Worm (Caenorhabditis elegans) whole organism, late embryonic: ENCODE measurements around the gene Y50D7A.3.

Experiments used
- F13H6.1 ChIP-seq: sonication (generic microtip); optimal IDR thresholded peaks from 2 replicates; lab custom pipeline; 2016; ENCODE audit warnings: missing genetic modification characterization, missing compliant biosample characterization
- K02D7.2 ChIP-seq: sonication (generic microtip); optimal IDR thresholded peaks from 2 replicates; lab custom pipeline; 2017; ENCODE audit warnings: mild to moderate bottlenecking, missing genetic modification characterization, missing compliant biosample characterization
- K09A11.1 ChIP-seq: sonication (generic microtip); optimal IDR thresholded peaks from 2 replicates; lab custom pipeline; 2017; ENCODE audit warnings: antibody characterized with exemption, mild to moderate bottlenecking, missing genetic modification characterization, missing compliant biosample characterization; ENCODE audit not compliant: insufficient read depth
- ceh-14 ChIP-seq: sonication (generic microtip); optimal IDR thresholded peaks from 2 replicates; lab custom pipeline; 2016; ENCODE audit warnings: missing genotype, missing genetic modification characterization, missing compliant biosample characterization
- ceh-18 ChIP-seq: sonication (generic microtip); optimal IDR thresholded peaks from 2 replicates; lab custom pipeline; 2016; ENCODE audit warnings: missing genetic modification characterization, missing compliant biosample characterization
- ceh-2 ChIP-seq: sonication (generic microtip); optimal IDR thresholded peaks from 2 replicates; lab custom pipeline; 2016; ENCODE audit warnings: missing genotype, missing genetic modification characterization, missing compliant biosample characterization
- ceh-22 ChIP-seq: sonication (generic microtip); optimal IDR thresholded peaks from 2 replicates; lab custom pipeline; 2017; ENCODE audit warnings: missing biosample characterization, missing genetic modification characterization
- ceh-24 ChIP-seq: sonication (generic microtip); optimal IDR thresholded peaks from 2 replicates; lab custom pipeline; 2016; ENCODE audit warnings: mild to moderate bottlenecking, missing genetic modification characterization, missing compliant biosample characterization
- ceh-30 ChIP-seq: fragments of 150-350 bp; optimal IDR thresholded peaks from 2 replicates; lab custom pipeline; 2014; ENCODE audit warnings: missing biosample characterization, missing genetic modification characterization
- ceh-34 ChIP-seq: sonication (generic microtip); optimal IDR thresholded peaks from 2 replicates; lab custom pipeline; 2016; ENCODE audit warnings: mild to moderate bottlenecking, missing genetic modification characterization, missing compliant biosample characterization
- ceh-45 ChIP-seq: fragments of 200-800 bp; sonication (Bioruptor generic); IDR thresholded peaks from 2 replicates; pipeline ENCODE4 v1.3.6; 2022; ENCODE audit warnings: missing genetic modification reagents, missing genetic modification characterization, missing compliant biosample characterization
- ceh-9 ChIP-seq: sonication (generic microtip); optimal IDR thresholded peaks from 2 replicates; lab custom pipeline; 2016; ENCODE audit warnings: mild to moderate bottlenecking, missing genetic modification characterization, inconsistent platforms, missing compliant biosample characterization
- dmd-4 ChIP-seq: sonication (generic microtip); optimal IDR thresholded peaks from 2 replicates; lab custom pipeline; 2016; ENCODE audit warnings: borderline replicate concordance, missing genetic modification characterization, missing compliant biosample characterization
- dve-1 ChIP-seq: sonication (generic microtip); optimal IDR thresholded peaks from 2 replicates; lab custom pipeline; 2017; ENCODE audit warnings: antibody characterized with exemption, mild to moderate bottlenecking, missing genetic modification characterization, missing compliant biosample characterization
- elt-2 ChIP-seq: sonication (generic microtip); optimal IDR thresholded peaks from 2 replicates; lab custom pipeline; 2016; ENCODE audit warnings: missing genetic modification reagents, missing genetic modification characterization, missing compliant biosample characterization
- elt-4 ChIP-seq: sonication (generic microtip); optimal IDR thresholded peaks from 2 replicates; lab custom pipeline; 2016; ENCODE audit warnings: missing genetic modification characterization, missing compliant biosample characterization
- ets-4 ChIP-seq: sonication (generic microtip); optimal IDR thresholded peaks from 2 replicates; lab custom pipeline; 2016; ENCODE audit warnings: missing genetic modification characterization, missing compliant biosample characterization
- eyg-1 ChIP-seq: sonication (generic microtip); optimal IDR thresholded peaks from 2 replicates; lab custom pipeline; 2016; ENCODE audit warnings: missing genotype, missing genetic modification characterization, missing compliant biosample characterization
- fax-1 ChIP-seq: sonication (generic microtip); optimal IDR thresholded peaks from 2 replicates; lab custom pipeline; 2016; ENCODE audit warnings: missing genotype, missing genetic modification characterization, missing compliant biosample characterization
- fkh-10 ChIP-seq: fragments of 150-350 bp; optimal IDR thresholded peaks from 2 replicates; lab custom pipeline; 2014; ENCODE audit warnings: missing biosample characterization, missing genetic modification reagents, missing genetic modification characterization
- fkh-6 ChIP-seq: sonication (generic microtip); optimal IDR thresholded peaks from 2 replicates; lab custom pipeline; 2016; ENCODE audit warnings: missing genetic modification characterization, missing compliant biosample characterization
- hlh-6 ChIP-seq: sonication (generic microtip); optimal IDR thresholded peaks from 2 replicates; lab custom pipeline; 2016; ENCODE audit warnings: missing genotype, missing genetic modification characterization, missing compliant biosample characterization
- hlh-8 ChIP-seq: sonication (generic microtip); optimal IDR thresholded peaks from 2 replicates; lab custom pipeline; 2016; ENCODE audit warnings: missing genotype, missing genetic modification characterization, missing compliant biosample characterization
- lim-6 ChIP-seq: sonication (generic microtip); optimal IDR thresholded peaks from 2 replicates; lab custom pipeline; 2016; ENCODE audit warnings: missing genetic modification characterization, missing compliant biosample characterization
- lin-11 ChIP-seq: fragments of 200-800 bp; sonication (Bioruptor generic); optimal IDR thresholded peaks from 2 replicates; lab custom pipeline; 2018; ENCODE audit warnings: mild to moderate bottlenecking, missing genetic modification characterization, missing compliant biosample characterization
- madf-2 ChIP-seq: sonication (generic microtip); optimal IDR thresholded peaks from 2 replicates; lab custom pipeline; 2017; ENCODE audit warnings: missing genetic modification characterization, missing compliant biosample characterization
- mec-3 ChIP-seq: sonication (generic microtip); optimal IDR thresholded peaks from 2 replicates; lab custom pipeline; 2016; ENCODE audit warnings: borderline replicate concordance, missing genetic modification characterization, missing compliant biosample characterization
- nhr-11 ChIP-seq: fragments of 150-350 bp; optimal IDR thresholded peaks from 2 replicates; lab custom pipeline; 2014; ENCODE audit warnings: missing biosample characterization, missing genetic modification characterization
- pag-3 ChIP-seq: sonication (generic microtip); optimal IDR thresholded peaks from 2 replicates; lab custom pipeline; 2016; ENCODE audit warnings: missing compliant biosample characterization, missing genetic modification characterization, borderline replicate concordance
- pat-9 ChIP-seq: fragments of 200-800 bp; sonication (Bioruptor generic); optimal IDR thresholded peaks from 2 replicates; lab custom pipeline; 2018; ENCODE audit warnings: mild to moderate bottlenecking, missing genetic modification characterization, moderate library complexity, missing compliant biosample characterization
- pax-1 ChIP-seq: fragments of 150-350 bp; optimal IDR thresholded peaks from 2 replicates; lab custom pipeline; 2014; ENCODE audit warnings: missing biosample characterization, missing genetic modification characterization
- rnt-1 ChIP-seq: sonication (generic microtip); optimal IDR thresholded peaks from 2 replicates; lab custom pipeline; 2016; ENCODE audit warnings: missing genetic modification characterization, missing compliant biosample characterization
- sox-2 ChIP-seq: fragments of 200-800 bp; sonication (Bioruptor generic); IDR thresholded peaks from 2 replicates; pipeline ENCODE4 v1.3.6; 2022; ENCODE audit warnings: missing genetic modification reagents, missing genetic modification characterization, missing compliant biosample characterization
- sox-4 ChIP-seq: sonication (generic microtip); optimal IDR thresholded peaks from 2 replicates; lab custom pipeline; 2017; ENCODE audit warnings: mild to moderate bottlenecking, missing genetic modification characterization, inconsistent platforms, missing compliant biosample characterization
- tbx-7 ChIP-seq: sonication (generic microtip); optimal IDR thresholded peaks from 2 replicates; lab custom pipeline; 2016; ENCODE audit warnings: missing genotype, missing genetic modification characterization, missing compliant biosample characterization
- ttx-3 ChIP-seq: sonication (generic microtip); optimal IDR thresholded peaks from 2 replicates; lab custom pipeline; 2016; ENCODE audit warnings: missing genetic modification reagents, missing genetic modification characterization, missing compliant biosample characterization
- unc-3 ChIP-seq, 2 experiments: fragments of 200-800 bp in 1 of 2; sonication (Bioruptor generic) in 1 of 2; sonication (generic microtip) in 1 of 2; conservative IDR thresholded peaks in 1 of 2; optimal IDR thresholded peaks in 1 of 2; 2 replicates each; pipeline versions ENCODE4 v1.3.6 to Lab custom; 2016 to 2022; ENCODE audit warnings: missing compliant biosample characterization in 2 of 2, missing genetic modification characterization in 2 of 2, missing genetic modification reagents in 1 of 2
- unc-42 ChIP-seq: sonication (generic microtip); optimal IDR thresholded peaks from 2 replicates; lab custom pipeline; 2016; ENCODE audit warnings: missing genotype, missing genetic modification characterization, missing compliant biosample characterization
- unc-55 ChIP-seq: sonication (generic microtip); optimal IDR thresholded peaks from 2 replicates; lab custom pipeline; 2017; ENCODE audit warnings: missing biosample characterization, missing genetic modification reagents, missing genetic modification characterization

Y50D7A.3 gene

DNA sequence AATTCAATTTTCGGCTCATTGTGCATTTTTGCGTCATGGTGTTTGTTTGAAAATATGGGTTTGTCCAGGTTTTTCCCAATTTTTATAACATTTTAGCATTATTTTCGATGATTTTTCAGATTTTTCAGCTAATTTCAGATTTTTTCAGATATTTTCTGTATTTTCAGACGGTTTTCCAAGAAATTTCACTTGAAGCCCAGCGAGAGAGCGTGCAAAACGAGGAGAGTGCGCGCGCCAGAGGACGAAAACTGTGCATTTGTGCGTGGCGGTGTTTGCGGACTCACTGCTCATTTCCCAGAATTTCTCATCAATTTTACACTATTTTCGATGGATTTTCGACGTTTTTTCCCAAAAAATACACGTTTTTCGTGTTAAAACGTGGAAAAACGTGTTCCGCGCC, 19.2 kb upstream of the Y50D7A.3 start:
- TF ChIP-seq dve-1 (tag; lab: Kevin White, UChicago) (no peak), unc-42 (tag; lab: Kevin White, UChicago) (peak; percentile 42), pat-9 (tag; lab: Kevin White, UChicago) (peak; percentile 38), ceh-30 (tag; lab: Kevin White, UChicago) (peak; percentile 15), elt-2 (peak; percentile 32), fkh-6 (no peak), rnt-1 (tag; lab: Kevin White, UChicago) (no peak), pax-1 (tag; lab: Kevin White, UChicago) (no peak), ceh-22 (no peak), ceh-14 (tag; lab: Kevin White, UChicago) (peak; percentile 1)

DNA sequence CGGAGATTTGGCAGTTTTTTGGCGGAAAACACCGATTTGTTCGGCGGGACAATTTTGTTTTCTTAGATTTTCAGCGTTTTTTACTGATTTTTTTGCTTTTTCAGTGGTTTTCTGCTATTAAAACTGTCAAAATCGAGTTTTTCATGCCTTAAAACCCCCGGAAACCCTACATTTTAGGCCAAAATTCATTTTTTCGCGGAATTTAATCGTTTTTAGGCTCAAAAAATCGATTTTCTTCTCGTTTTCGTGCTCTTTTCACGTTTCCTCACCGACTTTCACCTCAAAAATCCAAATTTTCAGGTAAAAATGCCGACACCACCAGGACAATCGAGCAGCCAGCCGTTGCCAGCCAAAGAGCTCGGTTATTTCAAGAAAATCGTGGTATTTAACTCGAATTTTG, 18.8 kb upstream of the Y50D7A.3 start, which contains the start of gene hpo-29:
Gene hpo-29 (plus strand): TSS at position 301 of the 400 bp plus-strand sequence.
- no peak for TF ChIP-seq lim-6 (tag; lab: Kevin White, UChicago)
- TF ChIP-seq elt-2, result no peak
- TF ChIP-seq pag-3 (tag; lab: Kevin White, UChicago), result no peak
- TF ChIP-seq unc-3 (GFP tag; conservative IDR thresholded peaks at IDR 0.05; lab: Robert Waterston, UW), result no peak
- no peak for TF ChIP-seq unc-3 (tag; optimal IDR thresholded peaks at IDR 0.05; lab: Kevin White, UChicago)
- TF ChIP-seq mec-3, result no peak
- no peak for TF ChIP-seq ceh-34 (tag; lab: Kevin White, UChicago)
- TF ChIP-seq F13H6.1 (tag; lab: Kevin White, UChicago), result no peak
- TF ChIP-seq fax-1 (tag; lab: Kevin White, UChicago), result no peak
- TF ChIP-seq unc-42 (tag; lab: Kevin White, UChicago), result no peak
- no peak for TF ChIP-seq hlh-6 (tag; lab: Kevin White, UChicago)
- no peak for TF ChIP-seq ceh-45 (GFP tag; lab: Robert Waterston, UW)
- TF ChIP-seq dmd-4, result no peak
- TF ChIP-seq ceh-24 (tag; lab: Kevin White, UChicago), result no peak
- no peak for TF ChIP-seq ceh-9 (tag; lab: Kevin White, UChicago)

DNA sequence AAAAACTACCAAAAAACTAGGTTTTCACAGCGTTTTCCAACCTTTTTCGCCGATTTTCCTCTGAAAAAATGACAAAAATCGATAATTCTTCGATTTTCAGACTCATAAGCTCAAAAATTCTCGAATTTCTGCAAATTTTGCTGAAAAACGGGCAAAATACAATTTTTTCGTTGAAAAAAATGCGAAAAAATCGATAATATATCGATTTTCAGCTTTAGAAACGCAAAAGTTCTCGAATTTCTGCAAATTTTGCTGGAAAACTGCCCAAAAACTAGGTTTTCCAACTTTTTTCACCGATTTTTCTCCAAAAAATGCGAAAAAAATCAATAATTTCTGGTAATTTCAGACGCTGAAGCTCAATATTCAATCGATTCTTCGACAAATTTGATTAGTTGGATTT, 2.9 kb upstream of the Y50D7A.3 start:
- TF ChIP-seq ttx-3 (no peak), lim-6 (tag; lab: Kevin White, UChicago) (no peak), elt-4 (tag; lab: Kevin White, UChicago) (no peak), hlh-8 (tag; lab: Kevin White, UChicago) (no peak), sox-2 (GFP tag; lab: Robert Waterston, UW) (no peak), ceh-9 (tag; lab: Kevin White, UChicago) (no peak), unc-55 (GFP tag; lab: Kevin White, UChicago) (no peak), mec-3 (no peak), tbx-7 (tag; lab: Kevin White, UChicago) (no peak), eyg-1 (no peak), ceh-18 (no peak), fkh-10 (GFP tag; lab: Kevin White, UChicago) (no peak), madf-2 (tag; lab: Kevin White, UChicago) (no peak), hlh-6 (tag; lab: Kevin White, UChicago) (no peak), ceh-2 (tag; lab: Kevin White, UChicago) (no peak), ets-4 (tag; lab: Kevin White, UChicago) (no peak), ceh-14 (tag; lab: Kevin White, UChicago) (no peak), elt-2 (no peak), dmd-4 (no peak)

DNA sequence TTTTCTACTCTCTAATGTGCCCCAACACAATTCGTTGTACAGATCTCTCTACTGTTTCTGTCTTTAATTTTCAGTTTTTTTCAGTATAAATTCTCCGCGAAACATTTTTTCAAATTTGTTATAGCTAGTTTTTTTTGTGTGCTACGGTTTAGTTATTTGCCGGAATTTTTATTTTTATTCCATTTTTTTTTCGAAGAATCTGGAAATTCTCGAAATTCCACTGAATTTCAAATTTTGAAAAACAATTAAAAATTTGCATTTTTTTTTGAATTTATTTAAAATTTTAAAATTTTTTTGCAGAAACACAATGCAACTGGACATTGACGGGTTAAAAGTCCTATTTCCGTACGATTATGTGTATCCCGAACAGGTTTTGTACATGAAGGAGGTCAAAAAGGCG, 10.5 kb downstream of the Y50D7A.3 start, which contains the start of gene xpd-1:
Gene xpd-1 (plus strand): TSS at position 301 of the 400 bp plus-strand sequence.
- no peak for TF ChIP-seq K09A11.1 (tag; lab: Kevin White, UChicago)
- TF ChIP-seq K02D7.2 (tag; lab: Kevin White, UChicago), result no peak
- TF ChIP-seq lin-11 (tag; lab: Kevin White, UChicago), result no peak
- no peak for TF ChIP-seq sox-4 (tag; lab: Kevin White, UChicago)
- no peak for TF ChIP-seq lim-6 (tag; lab: Kevin White, UChicago)
- no peak for TF ChIP-seq nhr-11 (tag; lab: Kevin White, UChicago)
